Worm (Caenorhabditis elegans): ENCODE results near the gene rps-16.

- TF ChIP-seq B0310.2 (tag; optimal IDR thresholded peaks at IDR 0.05), result no peak
- TF ChIP-seq hmbx-1 (tag; optimal IDR thresholded peaks at IDR 0.05), result no peak
These were observed 29.2 kb downstream of the rps-16 start, which contains the start of gene nlp-59 for ce11 chrV:14971136-14971535.

All from whole organism, early embryonic.